Worm (Caenorhabditis elegans) whole organism, L1 larva: ENCODE measurements around the gene F44E2.10.

Experiments
- C34B4.2 ChIP-seq: sonication (generic microtip); optimal IDR thresholded peaks from 2 replicates; lab custom pipeline; 2017; ENCODE audit warnings: mild to moderate bottlenecking, missing genetic modification characterization, missing compliant biosample characterization
- Y116A8C.19 ChIP-seq: sonication (generic microtip); optimal IDR thresholded peaks from 2 replicates; lab custom pipeline; 2016; ENCODE audit warnings: missing compliant biosample characterization, missing genetic modification characterization, borderline replicate concordance
- alr-1 ChIP-seq: fragments of 200-800 bp; sonication (Bioruptor generic); optimal IDR thresholded peaks from 2 replicates; lab custom pipeline; 2018; ENCODE audit warnings: borderline replicate concordance, mild to moderate bottlenecking, missing genetic modification characterization, missing compliant biosample characterization
- ama-1 ChIP-seq: fragments of 150-350 bp; optimal IDR thresholded peaks from 2 replicates; lab custom pipeline; 2014
- ceh-63 ChIP-seq: fragments of 200-800 bp; sonication (Bioruptor generic); optimal IDR thresholded peaks from 2 replicates; lab custom pipeline; 2018; ENCODE audit warnings: mild to moderate bottlenecking, missing genetic modification characterization, missing compliant biosample characterization
- ceh-82 ChIP-seq, 3 experiments: fragments of 150-350 bp in 1 of 3; sonication (generic microtip) in 2 of 3; optimal IDR thresholded peaks; 2 replicates each; lab custom pipeline; 2014 to 2017; ENCODE audit warnings: missing biosample characterization in 3 of 3, missing genetic modification characterization in 3 of 3
- ceh-88 ChIP-seq: fragments of 200-800 bp; sonication (Bioruptor generic); IDR thresholded peaks from 2 replicates; pipeline ENCODE4 v1.3.6; 2022; ENCODE audit warnings: missing genetic modification characterization, missing compliant biosample characterization
- ces-1 ChIP-seq: fragments of 150-350 bp; optimal IDR thresholded peaks from 2 replicates; lab custom pipeline; 2014; ENCODE audit warnings: missing biosample characterization, missing genetic modification reagents, missing genetic modification characterization
- efl-1 ChIP-seq, 4 experiments: fragments of 150-350 bp; optimal IDR thresholded peaks in 3 of 4; peaks in 1 of 4; 1 replicate in 1 of 4; 2 replicates in 3 of 4; lab custom pipeline; 2014; ENCODE audit warnings: missing biosample characterization in 2 of 4, missing genetic modification characterization in 2 of 4, missing genetic modification reagents in 2 of 4
- egl-27 ChIP-seq, 2 experiments: fragments of 150-350 bp in 1 of 2; sonication (generic microtip); optimal IDR thresholded peaks; 3 replicates each; lab custom pipeline; 2017 to 2018; ENCODE audit warnings: missing biosample characterization in 2 of 2, missing genetic modification characterization in 2 of 2, missing genetic modification reagents in 2 of 2
- elt-2 ChIP-seq: sonication (generic microtip); optimal IDR thresholded peaks from 2 replicates; lab custom pipeline; 2016; ENCODE audit warnings: missing genetic modification characterization, mild to moderate bottlenecking, inconsistent platforms, missing compliant biosample characterization, missing genetic modification reagents
- fkh-10 ChIP-seq: sonication (generic microtip); optimal IDR thresholded peaks from 2 replicates; lab custom pipeline; 2017; ENCODE audit warnings: missing biosample characterization, missing genetic modification reagents, missing genetic modification characterization
- fkh-8 ChIP-seq: sonication (generic microtip); optimal IDR thresholded peaks from 2 replicates; lab custom pipeline; 2016; ENCODE audit warnings: mild to moderate bottlenecking, missing genetic modification characterization, missing compliant biosample characterization
- hlh-17 ChIP-seq: fragments of 200-800 bp; sonication (Bioruptor generic); optimal IDR thresholded peaks from 2 replicates; lab custom pipeline; 2018; ENCODE audit warnings: missing genetic modification characterization, mild to moderate bottlenecking, missing compliant biosample characterization, moderate library complexity, borderline replicate concordance
- irx-1 ChIP-seq: sonication (generic microtip); optimal IDR thresholded peaks from 2 replicates; lab custom pipeline; 2016; ENCODE audit warnings: missing genetic modification characterization, missing compliant biosample characterization
- jun-1 ChIP-seq: fragments of 150-350 bp; optimal IDR thresholded peaks from 2 replicates; lab custom pipeline; 2014; ENCODE audit warnings: missing biosample characterization, missing genetic modification reagents, missing genetic modification characterization
- lin-14 ChIP-seq: fragments of 200-800 bp; sonication (Bioruptor generic); optimal IDR thresholded peaks from 2 replicates; lab custom pipeline; 2018; ENCODE audit warnings: mild to moderate bottlenecking, missing genetic modification characterization, moderate library complexity, missing compliant biosample characterization
- lin-15B ChIP-seq: fragments of 150-350 bp; sonication (generic microtip); optimal IDR thresholded peaks from 3 replicates; lab custom pipeline; 2014; ENCODE audit warnings: missing biosample characterization, missing genetic modification characterization
- lin-35 ChIP-seq, 2 experiments: fragments of 150-350 bp; optimal IDR thresholded peaks; 2 replicates each; lab custom pipeline; 2014; ENCODE audit warnings: missing biosample characterization in 2 of 2, missing genetic modification characterization in 2 of 2, missing genetic modification reagents in 2 of 2
- lin-39 ChIP-seq: fragments of 150-350 bp; optimal IDR thresholded peaks from 2 replicates; lab custom pipeline; 2014; ENCODE audit warnings: missing biosample characterization, missing genetic modification reagents, missing genetic modification characterization
- lir-3 ChIP-seq: sonication (generic microtip); optimal IDR thresholded peaks from 2 replicates; lab custom pipeline; 2016; ENCODE audit warnings: mild to moderate bottlenecking, missing genetic modification characterization, moderate library complexity, missing compliant biosample characterization; ENCODE audit not compliant: poor library complexity
- lsy-2 ChIP-seq, 2 experiments: fragments of 150-350 bp; optimal IDR thresholded peaks; 2 replicates each; lab custom pipeline; 2014; ENCODE audit warnings: missing biosample characterization in 2 of 2, missing genetic modification characterization in 2 of 2
- mdl-1 ChIP-seq, 2 experiments: fragments of 150-350 bp; optimal IDR thresholded peaks; 2 replicates each; lab custom pipeline; 2014 to 2017; ENCODE audit warnings: missing biosample characterization in 2 of 2, missing genetic modification characterization in 2 of 2, inconsistent platforms in 1 of 2
- mef-2 ChIP-seq: fragments of 150-350 bp; optimal IDR thresholded peaks from 2 replicates; lab custom pipeline; 2014; ENCODE audit warnings: missing biosample characterization, missing genetic modification characterization
- mep-1 ChIP-seq: fragments of 150-350 bp; optimal IDR thresholded peaks from 2 replicates; lab custom pipeline; 2014; ENCODE audit warnings: missing biosample characterization, missing genetic modification characterization
- nhr-19 ChIP-seq: fragments of 200-800 bp; sonication (Bioruptor generic); conservative IDR thresholded peaks from 2 replicates; pipeline ENCODE4 v1.3.6; 2022; ENCODE audit warnings: missing genetic modification characterization, missing compliant biosample characterization
- nhr-47 ChIP-seq: sonication (generic microtip); optimal IDR thresholded peaks from 2 replicates; lab custom pipeline; 2016; ENCODE audit warnings: mild to moderate bottlenecking, missing genetic modification characterization, moderate library complexity, missing compliant biosample characterization
- nhr-71 ChIP-seq: sonication (generic microtip); optimal IDR thresholded peaks from 2 replicates; lab custom pipeline; 2016; ENCODE audit warnings: mild to moderate bottlenecking, missing genetic modification characterization, moderate library complexity, missing compliant biosample characterization
- nhr-84 ChIP-seq: sonication (generic microtip); optimal IDR thresholded peaks from 2 replicates; lab custom pipeline; 2017; ENCODE audit warnings: missing biosample characterization, missing genetic modification characterization
- nhr-85 ChIP-seq: sonication (generic microtip); peaks from one replicate; lab custom pipeline; 2016; ENCODE audit warnings: missing genetic modification characterization, inconsistent platforms, missing compliant biosample characterization
- pag-3 ChIP-seq: sonication (generic microtip); optimal IDR thresholded peaks from 2 replicates; lab custom pipeline; 2017; ENCODE audit warnings: missing genetic modification characterization, mild to moderate bottlenecking, missing compliant biosample characterization, antibody characterized with exemption, borderline replicate concordance; ENCODE audit not compliant: insufficient read depth
- rnt-1 ChIP-seq: sonication (generic microtip); optimal IDR thresholded peaks from 2 replicates; lab custom pipeline; 2016; ENCODE audit warnings: mild to moderate bottlenecking, missing genetic modification characterization, moderate library complexity, missing compliant biosample characterization
- snpc-4 ChIP-seq: fragments of 150-350 bp; optimal IDR thresholded peaks from 2 replicates; lab custom pipeline; 2014; ENCODE audit warnings: missing biosample characterization, missing genetic modification characterization
- snu-23 ChIP-seq: sonication (generic microtip); optimal IDR thresholded peaks from 2 replicates; lab custom pipeline; 2016; ENCODE audit warnings: missing genetic modification characterization, missing compliant biosample characterization
- sptf-1 ChIP-seq: fragments of 150-350 bp; optimal IDR thresholded peaks from 2 replicates; lab custom pipeline; 2014; ENCODE audit warnings: missing biosample characterization, missing genetic modification characterization
- sup-37 ChIP-seq: fragments of 200-800 bp; sonication (Bioruptor generic); optimal IDR thresholded peaks from 2 replicates; lab custom pipeline; 2018; ENCODE audit warnings: mild to moderate bottlenecking, missing genetic modification characterization, missing compliant biosample characterization
- swsn-7 ChIP-seq: sonication (generic microtip); optimal IDR thresholded peaks from 2 replicates; lab custom pipeline; 2016; ENCODE audit warnings: missing genetic modification characterization, missing compliant biosample characterization
- tbx-2 ChIP-seq: sonication (generic microtip); optimal IDR thresholded peaks from 2 replicates; lab custom pipeline; 2016; ENCODE audit warnings: missing genetic modification characterization, missing compliant biosample characterization
- unc-86 ChIP-seq: sonication (generic microtip); optimal IDR thresholded peaks from 2 replicates; lab custom pipeline; 2016; ENCODE audit warnings: missing genetic modification characterization, missing compliant biosample characterization
- vab-15 ChIP-seq: sonication (generic microtip); optimal IDR thresholded peaks from 2 replicates; lab custom pipeline; 2017; ENCODE audit warnings: missing genotype, mild to moderate bottlenecking, missing genetic modification characterization, missing compliant biosample characterization
- xbp-1 ChIP-seq: sonication (generic microtip); optimal IDR thresholded peaks from 2 replicates; lab custom pipeline; 2016; ENCODE audit warnings: missing genetic modification characterization, missing compliant biosample characterization
- zag-1 ChIP-seq: fragments of 150-350 bp; optimal IDR thresholded peaks from 2 replicates; lab custom pipeline; 2014; ENCODE audit warnings: missing biosample characterization, missing genetic modification characterization
- ztf-11 ChIP-seq, 2 experiments: sonication (generic microtip); optimal IDR thresholded peaks; 2 replicates each; lab custom pipeline; 2016 to 2017; ENCODE audit warnings: missing genetic modification characterization in 2 of 2, missing biosample characterization in 1 of 2, missing compliant biosample characterization in 1 of 2

The F44E2.10 gene

ce11 chrIII:8873990-8874668 lies 43.2 kb upstream of the F44E2.10 start (continued):
- TF ChIP-seq snu-23 (GFP tag; lab: Kevin White, UChicago) (peak; percentile 94), lsy-2 (tag; optimal IDR thresholded peaks at IDR 0.05; lab: Kevin White, UChicago) (peak; percentile 74 to 88), irx-1 (peak; percentile 54), nhr-84 (no peak), zag-1 (tag; lab: Kevin White, UChicago) (peak; percentile 72), lir-3 (tag; lab: Kevin White, UChicago) (peak; percentile 65), fkh-10 (GFP tag; lab: Kevin White, UChicago) (peak; percentile 70), lin-35 (GFP tag; optimal IDR thresholded peaks at IDR 0.05; lab: Kevin White, UChicago) (peak; percentile 44 to 75), hlh-17 (GFP tag; lab: Kevin White, UChicago) (no peak), snpc-4 (peak; percentile 25), egl-27 (tag; optimal IDR thresholded peaks at IDR 0.05; lab: Kevin White, UChicago) (peak in 1 of 2 experiments; percentile 35), lin-39 (tag; lab: Kevin White, UChicago) (peak; percentile 70)

ce11 chrIII:8873045-8873457 lies 42.1 kb upstream of the F44E2.10 start:
- TF ChIP-seq mep-1 (tag; lab: Kevin White, UChicago) (no peak), ceh-63 (GFP tag; lab: Kevin White, UChicago) (peak; percentile 28), ama-1 (no peak), vab-15 (no peak), ceh-88 (GFP tag; lab: Robert Waterston, UW) (no peak), nhr-85 (tag; lab: Kevin White, UChicago) (peak; percentile 73), nhr-47 (tag; lab: Kevin White, UChicago) (peak; percentile 11), alr-1 (tag; lab: Kevin White, UChicago) (no peak), ztf-11 (tag; optimal IDR thresholded peaks at IDR 0.05; lab: Kevin White, UChicago) (no peak), nhr-84 (no peak), swsn-7 (tag; lab: Kevin White, UChicago) (peak; percentile 39), pag-3 (tag; lab: Kevin White, UChicago) (no peak), ceh-82 (tag; optimal IDR thresholded peaks at IDR 0.05; lab: Kevin White, UChicago) (peak in 1 of 3 experiments; percentile 64), nhr-19 (GFP tag; lab: Robert Waterston, UW) (no peak), lin-14 (GFP tag; lab: Kevin White, UChicago) (peak; percentile 75), tbx-2 (peak; percentile 32), mef-2 (tag; lab: Kevin White, UChicago) (no peak), snu-23 (GFP tag; lab: Kevin White, UChicago) (peak; percentile 8), lin-35 (GFP tag; optimal IDR thresholded peaks at IDR 0.05; lab: Kevin White, UChicago) (peak in 1 of 2 experiments; percentile 8), nhr-71 (tag; lab: Kevin White, UChicago) (peak; percentile 19), efl-1 (optimal IDR thresholded peaks at IDR 0.05; lab: Kevin White, UChicago) (no peak), efl-1 (GFP tag; optimal IDR thresholded peaks at IDR 0.05 in 1 of 2; lab: Kevin White, UChicago) (peak in 1 of 2 experiments; percentile 72), C34B4.2 (tag; lab: Kevin White, UChicago) (no peak), fkh-10 (GFP tag; lab: Kevin White, UChicago) (peak; percentile 26)

ce11 chrIII:8869663-8870062 lies 38.8 kb upstream of the F44E2.10 start:
- no peak for TF ChIP-seq sptf-1 (tag; lab: Kevin White, UChicago)

ce11 chrIII:8867922-8868655 lies 37.2 kb upstream of the F44E2.10 start:
- TF ChIP-seq efl-1 (optimal IDR thresholded peaks at IDR 0.05; lab: Kevin White, UChicago) = no peak
- TF ChIP-seq efl-1 (GFP tag; optimal IDR thresholded peaks at IDR 0.05 in 1 of 2; lab: Kevin White, UChicago) = peak; percentile 5 to 86
- no peak for TF ChIP-seq rnt-1
- no peak for TF ChIP-seq sup-37 (GFP tag; lab: Kevin White, UChicago)
- TF ChIP-seq xbp-1 (tag; lab: Kevin White, UChicago) = no peak
- peak in 1 of 2 experiments; percentile 6 for TF ChIP-seq mdl-1 (tag; optimal IDR thresholded peaks at IDR 0.05; lab: Kevin White, UChicago)
- TF ChIP-seq Y116A8C.19 (tag; lab: Kevin White, UChicago) = no peak
- TF ChIP-seq swsn-7 (tag; lab: Kevin White, UChicago) = no peak
- TF ChIP-seq lin-15B (tag; lab: Kevin White, UChicago) = no peak
- no peak for TF ChIP-seq mef-2 (tag; lab: Kevin White, UChicago)
- no peak for TF ChIP-seq ceh-88 (GFP tag; lab: Robert Waterston, UW)
- peak; percentile 88 for TF ChIP-seq elt-2 (tag; lab: Kevin White, UChicago)
- TF ChIP-seq unc-86 (tag; lab: Kevin White, UChicago) = no peak
- no peak for TF ChIP-seq fkh-8
- no peak for TF ChIP-seq ces-1 (GFP tag; lab: Kevin White, UChicago)
- TF ChIP-seq lsy-2 (tag; optimal IDR thresholded peaks at IDR 0.05; lab: Kevin White, UChicago) = peak; percentile 8 to 49
- no peak for TF ChIP-seq jun-1 (tag; lab: Kevin White, UChicago)
